Fruit fly (Drosophila melanogaster): ENCODE measurements around the gene CG12075.

CG12075 gene

DNA sequence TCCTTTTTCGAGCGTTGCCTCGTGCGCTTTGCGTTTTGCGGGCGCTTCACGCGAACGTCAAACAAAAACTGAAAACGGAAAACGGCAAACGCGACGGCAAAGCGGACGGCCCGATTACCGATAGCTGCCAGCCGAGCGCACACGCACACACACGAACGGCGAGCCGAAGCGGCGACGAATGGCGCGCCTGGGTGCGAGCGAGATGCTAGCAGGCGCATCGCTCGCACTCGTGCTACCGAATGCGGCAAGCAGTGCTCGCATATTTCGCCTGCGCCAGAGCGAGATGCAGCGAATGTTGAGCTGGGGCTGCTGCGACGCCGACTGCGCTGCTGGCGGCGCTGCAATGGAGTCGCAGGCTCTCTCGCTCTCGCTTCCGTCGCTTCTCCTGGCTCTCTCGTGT lies 32.4 kb upstream of the CG12075 start, which contains the start of gene Lim1:
Gene Lim1, minus strand, starts transcription at position 76 of the 400 bp plus-strand sequence.
- no peak for TF ChIP-seq N (GFP tag; optimal IDR thresholded peaks at IDR 0.05)
- TF ChIP-seq Dif (GFP tag; optimal IDR thresholded peaks at IDR 0.05; ENCODE audit: partially characterized antibody), result peak; percentile 53
- peak; percentile 62 for TF ChIP-seq psq (GFP tag; optimal IDR thresholded peaks at IDR 0.05)
- peak in 1 of 2 experiments; percentile 28 for TF ChIP-seq dl (GFP tag; optimal IDR thresholded peaks at IDR 0.05; ENCODE audit: insufficient read depth in 1 of 2, partially characterized antibody in 2 of 2)

DNA sequence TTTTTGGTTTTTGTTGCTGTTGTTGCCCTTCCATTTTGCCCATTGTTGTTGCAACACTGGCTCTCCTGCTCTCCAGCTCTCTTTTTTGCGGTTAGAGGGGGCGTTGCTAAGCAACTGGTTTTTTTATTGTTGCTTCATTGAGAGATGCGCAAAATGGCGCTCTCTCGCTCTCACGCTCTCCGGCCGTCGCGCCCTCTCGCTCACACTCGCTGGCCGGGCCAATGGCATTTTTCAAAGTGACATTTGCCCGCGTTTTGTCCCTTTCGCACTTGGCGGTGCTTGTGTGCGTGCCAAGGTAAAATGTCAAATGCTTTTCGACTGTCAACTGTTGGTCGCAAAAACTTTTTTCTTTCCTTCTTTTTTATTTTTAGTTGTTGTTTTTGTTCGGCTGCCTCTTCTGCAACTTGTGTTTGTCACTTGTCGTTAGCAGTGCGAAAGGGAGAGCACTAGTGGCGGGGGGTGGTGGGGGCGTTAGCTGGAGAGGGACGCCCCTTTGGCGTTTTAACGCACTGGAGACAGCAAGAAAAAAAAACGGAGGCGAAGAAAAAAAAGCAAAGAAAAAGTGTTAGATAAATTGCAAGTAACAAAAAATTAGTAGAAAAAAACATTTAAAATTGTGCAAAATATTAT lies 31.4 kb upstream of the CG12075 start:
- TF ChIP-seq br (GFP tag; optimal IDR thresholded peaks at IDR 0.05), result no peak
- TF ChIP-seq usp (GFP tag; optimal IDR thresholded peaks at IDR 0.05), result no peak
- TF ChIP-seq dl (GFP tag; optimal IDR thresholded peaks at IDR 0.05; ENCODE audit: insufficient read depth in 1 of 2, partially characterized antibody in 2 of 2), result peak in 1 of 2 experiments; percentile 37
- no peak for TF ChIP-seq CG32264 (GFP tag; optimal IDR thresholded peaks at IDR 0.05)
- no peak for TF ChIP-seq rgr (GFP tag; optimal IDR thresholded peaks at IDR 0.05)
- TF ChIP-seq Dif (GFP tag; optimal IDR thresholded peaks at IDR 0.05; ENCODE audit: partially characterized antibody), result peak; percentile 67
- no peak for TF ChIP-seq CG9705 (GFP tag; optimal IDR thresholded peaks at IDR 0.05)
- TF ChIP-seq Sp1 (GFP tag; optimal IDR thresholded peaks at IDR 0.05), result no peak
- no peak for TF ChIP-seq sv (GFP tag; optimal IDR thresholded peaks at IDR 0.05)
- TF ChIP-seq brk (GFP tag; optimal IDR thresholded peaks at IDR 0.05), result no peak
- no peak for TF ChIP-seq woc (GFP tag; optimal IDR thresholded peaks at IDR 0.05)

DNA sequence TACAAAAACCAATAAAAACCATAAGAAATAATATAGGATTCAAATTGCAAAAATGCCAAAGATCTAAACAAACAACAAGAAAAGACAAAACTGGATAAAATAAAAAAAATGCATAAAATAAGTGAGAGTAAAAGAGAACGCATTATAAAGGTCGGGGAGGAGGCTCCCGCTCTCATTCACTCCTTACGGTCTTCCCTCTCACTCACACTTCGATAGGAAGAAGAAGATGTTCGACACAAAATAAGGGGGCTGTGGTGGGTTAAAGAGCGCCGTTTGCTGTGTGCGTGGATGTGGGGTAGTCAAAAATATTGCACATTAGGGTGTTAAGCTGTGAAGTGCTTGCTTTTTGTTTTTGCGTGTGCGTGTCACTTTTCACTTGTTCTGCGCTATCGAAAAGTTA lies 30.8 kb upstream of the CG12075 start:
- TF ChIP-seq CG9705 (GFP tag; optimal IDR thresholded peaks at IDR 0.05), result no peak
- no peak for TF ChIP-seq Abd-B (GFP tag; optimal IDR thresholded peaks at IDR 0.05)
- TF ChIP-seq fru (GFP tag; optimal IDR thresholded peaks at IDR 0.05), result no peak
- TF ChIP-seq Dfd (GFP tag; optimal IDR thresholded peaks at IDR 0.05), result no peak
- TF ChIP-seq dmrt93B (GFP tag; optimal IDR thresholded peaks at IDR 0.05), result no peak
- TF ChIP-seq CG32264 (GFP tag; optimal IDR thresholded peaks at IDR 0.05), result no peak
- no peak for TF ChIP-seq Hr78 (GFP tag; optimal IDR thresholded peaks at IDR 0.05)
- no peak for TF ChIP-seq woc (GFP tag; optimal IDR thresholded peaks at IDR 0.05)
- TF ChIP-seq dl (GFP tag; optimal IDR thresholded peaks at IDR 0.05; ENCODE audit: insufficient read depth in 1 of 2, partially characterized antibody in 2 of 2), result no peak
- TF ChIP-seq ey (GFP tag; optimal IDR thresholded peaks at IDR 0.05), result no peak
- TF ChIP-seq usp (GFP tag; optimal IDR thresholded peaks at IDR 0.05), result no peak
- TF ChIP-seq N (GFP tag; optimal IDR thresholded peaks at IDR 0.05), result no peak
- TF ChIP-seq br (GFP tag; optimal IDR thresholded peaks at IDR 0.05), result no peak
- TF ChIP-seq CrebA (GFP tag; optimal IDR thresholded peaks at IDR 0.05; ENCODE audit: borderline replicate concordance), result no peak

DNA sequence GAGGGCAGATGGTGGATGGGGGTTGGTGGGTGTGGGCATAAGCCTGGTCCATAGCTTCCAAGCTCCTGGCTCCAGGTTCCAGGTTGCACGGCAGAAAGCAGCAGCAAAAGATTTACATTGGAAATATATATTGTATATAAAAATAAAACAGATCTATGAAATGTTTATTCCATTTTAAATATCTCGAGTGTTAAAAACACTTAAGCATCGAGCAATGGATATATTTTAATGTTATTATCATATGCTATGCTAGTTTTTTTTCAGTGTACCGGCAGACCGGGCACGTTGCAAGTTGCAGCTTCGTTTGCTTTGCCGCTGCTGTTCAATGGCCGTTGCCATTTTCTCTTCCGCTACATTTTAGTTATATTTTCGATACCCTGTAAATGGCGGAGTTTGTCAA lies 15.8 kb upstream of the CG12075 start:
- TF ChIP-seq GATAd (GFP tag; optimal IDR thresholded peaks at IDR 0.05) (no peak), sv (GFP tag; optimal IDR thresholded peaks at IDR 0.05) (no peak), dmrt93B (GFP tag; optimal IDR thresholded peaks at IDR 0.05) (no peak), foxo (GFP tag; optimal IDR thresholded peaks at IDR 0.05) (peak in 1 of 2 experiments; percentile 2)

DNA sequence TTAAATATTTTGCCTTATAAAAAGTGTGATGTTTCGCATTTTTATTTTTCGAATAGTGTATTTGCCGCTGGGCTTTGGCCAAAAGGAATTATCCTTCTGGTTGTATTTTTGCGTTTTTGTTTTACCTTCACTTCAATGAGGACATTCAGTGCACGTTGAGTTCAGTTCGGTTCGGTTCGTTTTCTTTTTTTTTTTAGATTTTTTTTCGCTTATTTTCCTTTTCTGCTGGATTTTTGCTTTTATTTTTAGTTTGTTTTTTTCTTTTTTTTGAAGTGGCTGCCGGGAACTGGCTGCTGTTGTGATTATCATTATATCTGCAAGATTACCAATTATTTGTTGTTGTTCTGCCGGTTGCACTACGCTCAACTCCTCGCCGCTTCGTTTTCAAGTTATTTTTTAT lies 15.3 kb upstream of the CG12075 start:
- TF ChIP-seq foxo (GFP tag; optimal IDR thresholded peaks at IDR 0.05) (no peak), N (GFP tag; optimal IDR thresholded peaks at IDR 0.05) (no peak), fru (GFP tag; optimal IDR thresholded peaks at IDR 0.05) (no peak), brk (GFP tag; optimal IDR thresholded peaks at IDR 0.05) (no peak), dmrt93B (GFP tag; optimal IDR thresholded peaks at IDR 0.05) (no peak)

DNA sequence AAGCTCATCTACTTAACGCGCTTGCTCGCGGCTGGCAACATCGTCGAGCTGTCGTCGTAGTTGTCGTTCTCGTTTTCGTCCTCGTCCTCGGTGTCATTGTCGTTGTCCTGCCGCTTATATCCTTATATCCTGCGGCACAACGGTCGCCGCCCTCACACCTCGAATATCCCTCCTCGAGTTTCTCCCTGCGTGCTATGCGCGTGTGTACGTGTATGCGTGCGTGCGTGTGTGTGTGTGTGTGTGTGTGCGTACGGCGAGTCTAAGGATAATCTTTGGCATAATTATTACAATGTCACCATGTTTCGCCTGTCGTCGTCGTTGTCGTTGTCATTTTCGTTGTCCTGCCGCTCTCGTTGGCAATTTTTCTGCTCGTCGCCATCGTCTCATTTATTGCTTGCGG lies 8.7 kb upstream of the CG12075 start:
- TF ChIP-seq pan (optimal IDR thresholded peaks at IDR 0.05), result peak; percentile 69
- TF ChIP-seq sage (GFP tag; optimal IDR thresholded peaks at IDR 0.05), result no peak
- TF ChIP-seq HLH106 (tag; optimal IDR thresholded peaks at IDR 0.05), result no peak
- TF ChIP-seq Dif (GFP tag; optimal IDR thresholded peaks at IDR 0.05; ENCODE audit: partially characterized antibody), result no peak
- no peak for TF ChIP-seq dmrt93B (GFP tag; optimal IDR thresholded peaks at IDR 0.05)
- no peak for TF ChIP-seq N (GFP tag; optimal IDR thresholded peaks at IDR 0.05)
- no peak for TF ChIP-seq psq (GFP tag; optimal IDR thresholded peaks at IDR 0.05)
- no peak for TF ChIP-seq Hr83 (GFP tag; optimal IDR thresholded peaks at IDR 0.05; ENCODE audit: poor library complexity, severe bottlenecking)
